Fruit fly (Drosophila melanogaster) whole organism, embryonic: ENCODE data around the gene Cpr11B.

ENCODE experiments used
- Asciz ChIP-seq: fragments of 200-800 bp; sonication (Bioruptor generic); optimal IDR thresholded peaks from 2 replicates; lab custom pipeline; 2017; ENCODE audit warnings: missing biosample characterization, mild to moderate bottlenecking, missing genetic modification characterization, missing genetic modification reagents
- CG14667 ChIP-seq: fragments of 200-800 bp; sonication (Bioruptor generic); IDR thresholded peaks from 2 replicates; pipeline ENCODE4 v1.3.6; 2022; ENCODE audit warnings: missing biosample characterization, missing genetic modification characterization
- CG8388 ChIP-seq: fragments of 200-800 bp; sonication (Bioruptor generic); optimal IDR thresholded peaks from 2 replicates; lab custom pipeline; 2019; ENCODE audit warnings: missing biosample characterization, mild to moderate bottlenecking, missing genetic modification characterization, moderate library complexity
- CG8924 ChIP-seq: fragments of 200-800 bp; optimal IDR thresholded peaks from 3 replicates; lab custom pipeline; 2019; ENCODE audit warnings: missing biosample characterization, mild to moderate bottlenecking, missing genetic modification characterization, moderate library complexity
- CoRest ChIP-seq: fragments of 200-800 bp; sonication (Bioruptor generic); optimal IDR thresholded peaks from 3 replicates; lab custom pipeline; 2018; ENCODE audit warnings: missing biosample characterization, mild to moderate bottlenecking, missing genetic modification characterization, moderate library complexity
- Oli ChIP-seq: fragments of 200-800 bp; sonication (Bioruptor generic); optimal IDR thresholded peaks from 2 replicates; lab custom pipeline; 2018; ENCODE audit warnings: missing biosample characterization, mild to moderate bottlenecking, missing genetic modification characterization, moderate library complexity
- Ssrp ChIP-seq: fragments of 200-800 bp; sonication (Bioruptor generic); optimal IDR thresholded peaks from 2 replicates; lab custom pipeline; 2018; ENCODE audit warnings: missing biosample characterization, mild to moderate bottlenecking, missing genetic modification characterization, moderate library complexity
- esg ChIP-seq: fragments of 200-800 bp; sonication (Bioruptor generic); conservative IDR thresholded peaks from 2 replicates; pipeline ENCODE4 v1.3.6; 2022; ENCODE audit warnings: missing biosample characterization, missing genetic modification characterization
- fru ChIP-seq: fragments of >200 bp; optimal IDR thresholded peaks from 2 replicates; lab custom pipeline; 2017
- stc ChIP-seq: fragments of 200-800 bp; sonication (Bioruptor generic); IDR thresholded peaks from 2 replicates; pipeline ENCODE4 v1.3.6; 2022; ENCODE audit warnings: missing biosample characterization, missing genetic modification characterization

DNA sequence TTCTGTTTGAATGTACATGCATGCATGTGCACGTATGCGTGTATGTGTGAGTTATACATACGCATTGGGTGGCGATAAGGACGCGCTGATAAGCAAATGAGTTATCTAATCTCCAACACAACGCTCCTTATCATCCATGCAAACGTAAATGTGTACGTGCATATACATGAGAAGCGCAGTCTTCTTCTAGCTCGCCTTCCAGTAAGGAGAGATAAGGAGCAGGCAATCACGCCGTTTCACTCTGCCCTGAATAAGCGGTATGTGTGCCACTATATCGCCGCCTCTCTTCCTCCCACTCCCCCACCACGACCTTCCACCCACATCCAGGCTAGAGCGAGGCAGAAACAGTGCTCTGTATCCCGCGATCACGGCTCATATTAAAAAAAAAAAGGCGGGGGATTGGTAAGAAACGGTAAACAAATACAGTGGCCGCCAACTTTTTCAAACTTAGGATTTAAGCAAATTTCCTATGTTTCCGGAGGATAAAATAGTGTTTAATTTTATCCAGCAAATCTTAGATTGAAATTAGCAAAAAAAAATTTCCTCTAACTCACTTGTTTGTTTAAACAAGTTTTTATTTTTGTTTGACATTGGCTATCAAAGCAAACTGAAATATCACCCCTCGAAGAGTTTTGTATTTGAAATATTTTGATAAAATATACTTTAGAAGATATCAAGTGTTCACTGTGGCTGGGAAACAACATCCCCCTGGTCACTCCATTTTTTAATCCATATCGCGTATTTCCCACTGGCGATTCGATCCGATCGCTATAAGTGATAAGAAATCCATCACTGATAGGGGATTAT, 27.8 kb downstream of the Cpr11B start:
- no peak for TF ChIP-seq Asciz
- no peak for TF ChIP-seq Ssrp (tag; lab: Kevin White, UChicago)
- TF ChIP-seq CG8388, result no peak
- no peak for TF ChIP-seq CG8924
- no peak for TF ChIP-seq esg (GFP tag; lab: Robert Waterston, UW)
- peak; percentile 14 for TF ChIP-seq CoRest (tag; lab: Kevin White, UChicago)
- no peak for TF ChIP-seq stc (GFP tag; lab: Robert Waterston, UW)
- no peak for TF ChIP-seq fru
- no peak for TF ChIP-seq Oli (tag; lab: Kevin White, UChicago)
- TF ChIP-seq CG14667 (GFP tag; lab: Robert Waterston, UW), result no peak
